Fruit fly (Drosophila melanogaster) whole organism, embryonic: ENCODE results near the gene Wdr62.

Source experiments
- ATbp ChIP-seq: fragments of 200-800 bp; sonication (Bioruptor generic); optimal IDR thresholded peaks from 2 replicates; lab custom pipeline; 2017; ENCODE audit warnings: missing biosample characterization, mild to moderate bottlenecking, missing genetic modification characterization, missing genetic modification reagents
- Abd-B ChIP-seq: fragments of 200-800 bp; sonication (Bioruptor generic); optimal IDR thresholded peaks from 2 replicates; lab custom pipeline; 2018; ENCODE audit warnings: missing biosample characterization, mild to moderate bottlenecking, missing genetic modification characterization, moderate library complexity
- Awh ChIP-seq: fragments of 200-800 bp; sonication (Bioruptor generic); IDR thresholded peaks from 2 replicates; pipeline ENCODE4, ENCODE4 v1.3.6; 2022; ENCODE audit warnings: missing biosample characterization, missing genetic modification characterization
- B-H1 ChIP-seq: fragments of 200-800 bp; sonication (Bioruptor generic); IDR thresholded peaks from 3 replicates; pipeline ENCODE4 v1.3.6; 2022; ENCODE audit warnings: missing biosample characterization, missing genetic modification characterization
- B-H2 ChIP-seq: fragments of 200-800 bp; sonication (Bioruptor generic); optimal IDR thresholded peaks from 2 replicates; lab custom pipeline; 2018; ENCODE audit warnings: missing biosample characterization, mild to moderate bottlenecking, missing genetic modification characterization
- BEAF-32 ChIP-seq: fragments of 200-800 bp; sonication (Bioruptor generic); optimal IDR thresholded peaks from 3 replicates; lab custom pipeline; 2017; ENCODE audit warnings: missing biosample characterization, missing genetic modification characterization, mild to moderate bottlenecking, moderate library complexity, missing genetic modification reagents
- CG10209 ChIP-seq: fragments of 200-800 bp; sonication (Bioruptor generic); optimal IDR thresholded peaks from 3 replicates; lab custom pipeline; 2017; ENCODE audit warnings: missing biosample characterization, mild to moderate bottlenecking, missing genetic modification characterization, missing genetic modification reagents
- CG10462 ChIP-seq: fragments of 200-800 bp; sonication (Bioruptor generic); optimal IDR thresholded peaks from 2 replicates; lab custom pipeline; 2016; ENCODE audit warnings: missing biosample characterization, missing genetic modification characterization
- CG14667 ChIP-seq: fragments of 200-800 bp; sonication (Bioruptor generic); IDR thresholded peaks from 2 replicates; pipeline ENCODE4 v1.3.6; 2022; ENCODE audit warnings: missing biosample characterization, missing genetic modification characterization
- CG16813 ChIP-seq: fragments of 200-800 bp; sonication (Bioruptor generic); IDR thresholded peaks from 3 replicates; pipeline ENCODE4 v1.3.6; 2022; ENCODE audit warnings: missing biosample characterization, missing genetic modification characterization; ENCODE audit not compliant: partially characterized antibody
- CG2712 ChIP-seq: fragments of 200-800 bp; optimal IDR thresholded peaks from 3 replicates; lab custom pipeline; 2019; ENCODE audit warnings: missing biosample characterization, mild to moderate bottlenecking, missing genetic modification characterization, moderate library complexity
- CG30020 ChIP-seq: fragments of 200-800 bp; optimal IDR thresholded peaks from 2 replicates; lab custom pipeline; 2019; ENCODE audit warnings: missing biosample characterization, mild to moderate bottlenecking, missing genetic modification characterization, moderate library complexity
- CG3726 ChIP-seq: fragments of 200-800 bp; sonication (Bioruptor generic); IDR thresholded peaks from 3 replicates; pipeline ENCODE4, ENCODE4 v1.3.6; 2022; ENCODE audit warnings: missing biosample characterization, missing genetic modification characterization
- CG4707 ChIP-seq: fragments of 200-800 bp; sonication (Bioruptor generic); optimal IDR thresholded peaks from 2 replicates; lab custom pipeline; 2018; ENCODE audit warnings: missing biosample characterization, mild to moderate bottlenecking, missing genetic modification characterization, moderate library complexity
- CG4854 ChIP-seq: fragments of 200-800 bp; sonication (Bioruptor generic); optimal IDR thresholded peaks from 2 replicates; lab custom pipeline; 2016; ENCODE audit warnings: missing biosample characterization, missing genetic modification characterization, inconsistent platforms
- CG6813 ChIP-seq: fragments of 200-800 bp; sonication (Bioruptor generic); optimal IDR thresholded peaks from 2 replicates; lab custom pipeline; 2017; ENCODE audit warnings: missing biosample characterization, missing genetic modification characterization, mild to moderate bottlenecking, moderate library complexity, missing genetic modification reagents
- CG8359 ChIP-seq: fragments of 200-800 bp; sonication (Bioruptor generic); optimal IDR thresholded peaks from 2 replicates; lab custom pipeline; 2017; ENCODE audit warnings: missing biosample characterization, mild to moderate bottlenecking, missing genetic modification characterization, borderline replicate concordance
- D ChIP-seq, 2 experiments: fragments of 200-800 bp in 1 of 2; fragments of >200 bp in 1 of 2; sonication (Bioruptor generic) in 1 of 2; optimal IDR thresholded peaks; 2 replicates in 1 of 2; 3 replicates in 1 of 2; lab custom pipeline; 2017; ENCODE audit warnings: mild to moderate bottlenecking in 1 of 2, missing biosample characterization in 1 of 2, missing genetic modification characterization in 1 of 2, missing genetic modification reagents in 1 of 2
- Dip3 ChIP-seq: fragments of 200-800 bp; sonication (Bioruptor generic); optimal IDR thresholded peaks from 3 replicates; lab custom pipeline; 2016; ENCODE audit warnings: missing biosample characterization, missing genetic modification characterization
- Dref ChIP-seq: fragments of 200-800 bp; sonication (Bioruptor generic); IDR thresholded peaks from 2 replicates; pipeline ENCODE4 v1.3.6; 2022; ENCODE audit warnings: missing biosample characterization, missing genetic modification characterization
- Drgx ChIP-seq: fragments of 200-800 bp; sonication (Bioruptor generic); IDR thresholded peaks from 2 replicates; pipeline ENCODE4 v1.3.6; 2022; ENCODE audit warnings: missing biosample characterization, missing genetic modification characterization
- Gug ChIP-seq: fragments of 200-800 bp; sonication (Bioruptor generic); IDR thresholded peaks from 4 replicates; pipeline ENCODE4 v1.3.6; 2022; ENCODE audit warnings: missing biosample characterization, missing genetic modification characterization
- Opbp ChIP-seq: fragments of 200-800 bp; sonication (Bioruptor generic); IDR thresholded peaks from 3 replicates; pipeline ENCODE4 v1.3.6; 2022; ENCODE audit warnings: missing biosample characterization, missing genetic modification characterization; ENCODE audit not compliant: partially characterized antibody
- Xbp1 ChIP-seq: fragments of 200-800 bp; sonication (Bioruptor generic); optimal IDR thresholded peaks from 3 replicates; lab custom pipeline; 2016; ENCODE audit warnings: missing biosample characterization, mild to moderate bottlenecking, missing genetic modification characterization
- YL-1 ChIP-seq: fragments of 200-800 bp; sonication (Bioruptor generic); optimal IDR thresholded peaks from 3 replicates; lab custom pipeline; 2017; ENCODE audit warnings: missing biosample characterization, mild to moderate bottlenecking, missing genetic modification characterization
- ase ChIP-seq: fragments of 200-800 bp; sonication (Bioruptor generic); IDR thresholded peaks from 3 replicates; pipeline ENCODE4 v1.3.6; 2022; ENCODE audit warnings: missing biosample characterization, missing genetic modification characterization
- bowl ChIP-seq: fragments of 200-800 bp; sonication (Bioruptor generic); IDR thresholded peaks from 2 replicates; pipeline ENCODE4 v1.3.6; 2022; ENCODE audit warnings: missing biosample characterization, missing genetic modification characterization
- bsh ChIP-seq, 2 experiments: fragments of 200-800 bp; sonication (Bioruptor generic); optimal IDR thresholded peaks; 2 replicates each; lab custom pipeline; 2017 to 2018; ENCODE audit warnings: mild to moderate bottlenecking in 2 of 2, missing biosample characterization in 2 of 2, missing genetic modification characterization in 2 of 2, moderate library complexity in 1 of 2
- crp ChIP-seq, 2 experiments: fragments of 200-800 bp; sonication (Bioruptor generic); optimal IDR thresholded peaks; 2 replicates in 1 of 2; 3 replicates in 1 of 2; lab custom pipeline; 2017; ENCODE audit warnings: missing biosample characterization in 2 of 2, missing genetic modification characterization in 2 of 2, mild to moderate bottlenecking in 1 of 2, moderate library complexity in 1 of 2
- da ChIP-seq: fragments of 200-800 bp; sonication (Bioruptor generic); optimal IDR thresholded peaks from 2 replicates; lab custom pipeline; 2016; ENCODE audit warnings: missing biosample characterization, missing genetic modification characterization
- dmrt11E ChIP-seq: fragments of 200-800 bp; sonication (Bioruptor generic); optimal IDR thresholded peaks from 3 replicates; lab custom pipeline; 2018; ENCODE audit warnings: missing biosample characterization, mild to moderate bottlenecking, missing genetic modification characterization, moderate library complexity
- gcm2 ChIP-seq: fragments of 200-800 bp; sonication (Bioruptor generic); optimal IDR thresholded peaks from 2 replicates; lab custom pipeline; 2016; ENCODE audit warnings: missing biosample characterization, missing genetic modification characterization
- hb ChIP-seq: fragments of 200-800 bp; sonication (Bioruptor generic); IDR thresholded peaks from 3 replicates; pipeline ENCODE4 v1.3.6; 2022; ENCODE audit warnings: missing biosample characterization, missing genetic modification characterization; ENCODE audit not compliant: partially characterized antibody
- ind ChIP-seq: fragments of 200-800 bp; sonication (Bioruptor generic); optimal IDR thresholded peaks from 3 replicates; lab custom pipeline; 2016; ENCODE audit warnings: missing biosample characterization, missing genetic modification characterization
- inv ChIP-seq: fragments of 200-800 bp; sonication (Bioruptor generic); IDR thresholded peaks from 2 replicates; pipeline ENCODE4 v1.3.6; 2022; ENCODE audit warnings: missing biosample characterization, missing genetic modification characterization; ENCODE audit not compliant: partially characterized antibody
- ken ChIP-seq: fragments of 200-800 bp; sonication (Bioruptor generic); IDR thresholded peaks from 3 replicates; pipeline ENCODE4 v1.3.6; 2022; ENCODE audit warnings: missing biosample characterization, missing genetic modification characterization
- knrl ChIP-seq: fragments of 200-800 bp; sonication (Bioruptor generic); IDR thresholded peaks from 3 replicates; pipeline ENCODE4 v1.3.6; 2022; ENCODE audit warnings: missing biosample characterization, missing genetic modification characterization; ENCODE audit not compliant: partially characterized antibody
- lov ChIP-seq, 2 experiments: fragments of 200-800 bp in 1 of 2; fragments of >200 bp in 1 of 2; sonication (Bioruptor generic) in 1 of 2; IDR thresholded peaks in 1 of 2; optimal IDR thresholded peaks in 1 of 2; 2 replicates in 1 of 2; 3 replicates in 1 of 2; pipeline versions ENCODE4 v1.3.6 to Lab custom; 2017 to 2022; ENCODE audit warnings: missing biosample characterization in 1 of 2, missing genetic modification characterization in 1 of 2
- otp ChIP-seq: fragments of 200-800 bp; sonication (Bioruptor generic); IDR thresholded peaks from 3 replicates; pipeline ENCODE4, ENCODE4 v1.3.6; 2022; ENCODE audit warnings: missing biosample characterization, missing genetic modification characterization
- p53 ChIP-seq: fragments of 200-800 bp; sonication (Bioruptor generic); optimal IDR thresholded peaks from 2 replicates; lab custom pipeline; 2016; ENCODE audit warnings: missing biosample characterization, missing genetic modification characterization
- pfk ChIP-seq: fragments of 200-800 bp; sonication (Bioruptor generic); optimal IDR thresholded peaks from 2 replicates; lab custom pipeline; 2018; ENCODE audit warnings: missing biosample characterization, mild to moderate bottlenecking, missing genetic modification characterization, moderate library complexity
- sens-2 ChIP-seq: fragments of 200-800 bp; sonication (Bioruptor generic); IDR thresholded peaks from 2 replicates; pipeline ENCODE4 v1.3.6; 2022; ENCODE audit warnings: missing biosample characterization, missing genetic modification characterization
- so ChIP-seq: fragments of 200-800 bp; sonication (Bioruptor generic); IDR thresholded peaks from 3 replicates; pipeline ENCODE4 v1.3.6; 2022; ENCODE audit warnings: missing biosample characterization, missing genetic modification characterization
- sob ChIP-seq: fragments of 200-800 bp; sonication (Bioruptor generic); IDR thresholded peaks from 2 replicates; pipeline ENCODE4 v1.3.6; 2022; ENCODE audit warnings: missing biosample characterization, missing genetic modification characterization
- sug ChIP-seq: fragments of 200-800 bp; optimal IDR thresholded peaks from 2 replicates; lab custom pipeline; 2019; ENCODE audit warnings: missing biosample characterization, mild to moderate bottlenecking, missing genetic modification characterization, moderate library complexity
- usp ChIP-seq: fragments of >200 bp; optimal IDR thresholded peaks from 2 replicates; lab custom pipeline; 2017; ENCODE audit warnings: missing biosample characterization, missing genetic modification characterization
- vnd ChIP-seq: fragments of 200-800 bp; sonication (Bioruptor generic); IDR thresholded peaks from 3 replicates; pipeline ENCODE4 v1.3.6; 2022; ENCODE audit warnings: missing biosample characterization, missing genetic modification characterization; ENCODE audit not compliant: partially characterized antibody
- zen2 ChIP-seq: fragments of 200-800 bp; sonication (Bioruptor generic); IDR thresholded peaks from 3 replicates; pipeline ENCODE4 v1.3.6; 2022; ENCODE audit warnings: missing biosample characterization, missing genetic modification characterization; ENCODE audit not compliant: partially characterized antibody

Wdr62 gene

dm6 chr2L:1981726-1982367 is 97.4 kb downstream of the Wdr62 start, which contains the start of gene CG7289:
CG7289 (plus strand) TSS chr2L:1982217.
- TF ChIP-seq pfk (GFP tag; lab: Kevin White, UChicago) (no peak), Xbp1 (peak; percentile 25), inv (GFP tag; lab: Robert Waterston, UW) (peak; percentile 19; the same call in 1 of the 2 replicates), hb (GFP tag; lab: Robert Waterston, UW) (peak; percentile 54; the same call in 1 of the 3 replicates), CG3726 (GFP tag; lab: Robert Waterston, UW) (no peak), CG10462 (no peak), otp (GFP tag; lab: Robert Waterston, UW) (no peak), BEAF-32 (GFP tag; lab: Kevin White, UChicago) (peak; percentile 67), CG16813 (peak; percentile 59), bsh (GFP tag; optimal IDR thresholded peaks at IDR 0.05; lab: Kevin White, UChicago) (no peak), so (GFP tag; lab: Robert Waterston, UW) (peak; percentile 8; the same call in 1 of the 3 replicates), da (no peak), CG4854 (GFP tag; lab: Kevin White, UChicago) (no peak), B-H2 (GFP tag; lab: Kevin White, UChicago) (peak; percentile 13), ase (no peak), CG8359 (GFP tag; lab: Kevin White, UChicago) (no peak), crp (GFP tag; optimal IDR thresholded peaks at IDR 0.05; lab: Kevin White, UChicago) (no peak), ind (GFP tag; lab: Kevin White, UChicago) (no peak), ATbp (no peak), p53 (no peak), vnd (GFP tag; lab: Robert Waterston, UW) (peak; percentile 11; the same call in 1 of the 3 replicates), CG6813 (GFP tag; lab: Kevin White, UChicago) (no peak), Opbp (GFP tag; lab: Robert Waterston, UW) (peak; percentile 71; the same call in 2 of the 3 replicates), B-H1 (no peak), Abd-B (GFP tag; lab: Kevin White, UChicago) (no peak), knrl (GFP tag; lab: Robert Waterston, UW) (peak; percentile 54; the same call in 2 of the 3 replicates), bowl (no peak), zen2 (GFP tag; lab: Robert Waterston, UW) (peak; percentile 48; the same call in 2 of the 3 replicates), YL-1 (GFP tag; lab: Kevin White, UChicago) (peak; percentile 49), Dref (GFP tag; lab: Robert Waterston, UW) (peak; percentile 75), D (optimal IDR thresholded peaks at IDR 0.05; lab: Kevin White, UChicago) (no peak), D (GFP tag; optimal IDR thresholded peaks at IDR 0.05; lab: Kevin White, UChicago) (no peak), Dip3 (GFP tag; lab: Kevin White, UChicago) (no peak), CG14667 (GFP tag; lab: Robert Waterston, UW) (no peak), Awh (GFP tag; lab: Robert Waterston, UW) (no peak), gcm2 (GFP tag; lab: Kevin White, UChicago) (no peak), Gug (no peak), CG30020 (tag; lab: Kevin White, UChicago) (no peak), usp (GFP tag; lab: Kevin White, UChicago) (no peak), sob (GFP tag; lab: Robert Waterston, UW) (no peak), lov (optimal IDR thresholded peaks at IDR 0.05; lab: Kevin White, UChicago) (no peak), lov (GFP tag; IDR thresholded peaks at IDR 0.05; lab: Robert Waterston, UW) (no peak), Drgx (GFP tag; lab: Robert Waterston, UW) (no peak), CG2712 (no peak), sug (tag; lab: Kevin White, UChicago) (peak; percentile 17), CG10209 (no peak), sens-2 (GFP tag; lab: Robert Waterston, UW) (no peak), CG4707 (no peak), ken (GFP tag; lab: Robert Waterston, UW) (no peak), dmrt11E (tag; lab: Kevin White, UChicago) (no peak)
